Worm (Caenorhabditis elegans) whole organism, late embryonic: ENCODE results near the gene ets-10.

ENCODE experiments used
- ama-1 ChIP-seq: fragments of 150-350 bp; optimal IDR thresholded peaks from 2 replicates; lab custom pipeline; 2014
- dve-1 ChIP-seq: sonication (generic microtip); optimal IDR thresholded peaks from 2 replicates; lab custom pipeline; 2017; ENCODE audit warnings: antibody characterized with exemption, mild to moderate bottlenecking, missing genetic modification characterization, missing compliant biosample characterization
- elt-2 ChIP-seq: sonication (generic microtip); optimal IDR thresholded peaks from 2 replicates; lab custom pipeline; 2016; ENCODE audit warnings: missing genetic modification reagents, missing genetic modification characterization, missing compliant biosample characterization
- nhr-11 ChIP-seq: fragments of 150-350 bp; optimal IDR thresholded peaks from 2 replicates; lab custom pipeline; 2014; ENCODE audit warnings: missing biosample characterization, missing genetic modification characterization
- sox-4 ChIP-seq: sonication (generic microtip); optimal IDR thresholded peaks from 2 replicates; lab custom pipeline; 2017; ENCODE audit warnings: mild to moderate bottlenecking, missing genetic modification characterization, inconsistent platforms, missing compliant biosample characterization

DNA sequence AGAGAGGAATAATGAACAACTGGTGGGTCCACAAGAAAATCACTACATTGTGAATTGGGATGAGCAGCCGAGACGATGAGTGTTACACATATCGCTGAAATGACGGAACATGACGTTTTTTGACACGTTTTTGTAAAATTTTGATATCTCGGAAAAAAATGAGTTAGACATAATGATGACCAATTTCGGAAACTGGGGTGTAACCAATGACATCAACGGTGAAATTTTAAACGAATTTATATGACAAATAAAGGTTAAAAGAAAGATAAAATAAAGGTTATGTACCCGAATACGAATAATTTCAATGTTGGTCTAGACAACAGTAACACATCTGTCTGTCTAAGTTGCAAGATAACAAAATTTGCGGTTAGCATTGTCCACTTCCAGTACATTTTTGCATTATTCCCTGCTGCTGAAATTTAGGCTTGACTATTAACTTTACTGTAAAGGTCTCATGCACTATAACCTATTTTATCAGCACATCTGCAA, 4.7 kb upstream of the ets-10 start, which contains the start of the genes twk-28 and ets-9:
- no peak for TF ChIP-seq sox-4 (tag; lab: Kevin White, UChicago)
- no peak for TF ChIP-seq nhr-11
- no peak for TF ChIP-seq elt-2 (tag; lab: Kevin White, UChicago)
- no peak for TF ChIP-seq ama-1
- no peak for TF ChIP-seq dve-1
